Fruit fly (Drosophila melanogaster): ENCODE data around the gene CG11593.

DNA sequence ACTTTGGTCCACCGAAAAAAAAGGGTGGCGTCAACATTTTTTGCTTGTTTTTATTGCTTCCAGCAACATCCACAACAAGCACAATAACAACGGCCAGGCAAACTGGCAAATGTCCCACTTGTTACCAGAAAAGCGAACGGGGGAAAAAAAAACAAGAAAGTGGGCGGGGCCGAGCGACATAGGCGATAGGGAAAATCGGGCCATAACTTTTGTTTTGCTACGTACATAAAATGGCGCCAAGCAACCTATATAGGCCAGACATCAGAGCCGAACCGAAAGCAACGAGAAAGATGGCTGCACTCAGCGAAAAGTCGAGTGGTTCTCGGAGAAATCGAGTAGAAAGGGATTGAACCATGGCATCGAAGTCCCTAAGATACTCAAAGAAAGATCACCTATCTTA is 33.0 kb downstream of the CG11593 start:
- no peak for TF ChIP-seq CG13204 (GFP tag; optimal IDR thresholded peaks at IDR 0.05)
- no peak for TF ChIP-seq CG4496 (GFP tag; IDR thresholded peaks at IDR 0.05)
- no peak for TF ChIP-seq CG32121 (GFP tag; IDR thresholded peaks at IDR 0.05)
- no peak for TF ChIP-seq rn (GFP tag; IDR thresholded peaks at IDR 0.05)
- TF ChIP-seq CG17806 (tag; optimal IDR thresholded peaks at IDR 0.05): no peak
- TF ChIP-seq D1 (tag; optimal IDR thresholded peaks at IDR 0.05): no peak
- TF ChIP-seq Snoo (tag; optimal IDR thresholded peaks at IDR 0.05): no peak
- no peak for TF ChIP-seq Ets98B (GFP tag; IDR thresholded peaks at IDR 0.05)
- TF ChIP-seq CG10348 (GFP tag; IDR thresholded peaks at IDR 0.05): no peak
- TF ChIP-seq Pif1A (GFP tag; optimal IDR thresholded peaks at IDR 0.05): no peak
- TF ChIP-seq CG15710 (tag; optimal IDR thresholded peaks at IDR 0.05): no peak
- no peak for TF ChIP-seq EcR (GFP tag; optimal IDR thresholded peaks at IDR 0.05)
- no peak for TF ChIP-seq CG34367 (tag; optimal IDR thresholded peaks at IDR 0.05)
